Fruit fly (Drosophila melanogaster) whole organism, pupa: ENCODE data around the gene CG7218.
A peak's percentile ranks its signal among the peaks of the same experiment; 100 is the strongest.

Experiments used
- CG10348 ChIP-seq: fragments of 200-800 bp; sonication (Bioruptor generic); IDR thresholded peaks from 2 replicates; pipeline ENCODE4 v1.3.6; 2022; ENCODE audit warnings: missing biosample characterization, missing genetic modification characterization
- CG12605 ChIP-seq: fragments of 200-800 bp; sonication (Bioruptor generic); IDR thresholded peaks from 2 replicates; pipeline ENCODE4 v1.3.6; 2022; ENCODE audit warnings: missing biosample characterization, missing genetic modification characterization
- CG13204 ChIP-seq: fragments of 200-800 bp; sonication (Bioruptor generic); optimal IDR thresholded peaks from 2 replicates; lab custom pipeline; 2018; ENCODE audit warnings: missing biosample characterization, mild to moderate bottlenecking, missing genetic modification characterization, moderate library complexity
- CG14655 ChIP-seq: fragments of 200-800 bp; sonication (Bioruptor generic); optimal IDR thresholded peaks from 3 replicates; lab custom pipeline; 2017; ENCODE audit warnings: mild to moderate bottlenecking, missing biosample characterization, missing genetic modification reagents, missing genetic modification characterization
- CG15710 ChIP-seq: fragments of 200-800 bp; sonication (Bioruptor generic); optimal IDR thresholded peaks from 2 replicates; lab custom pipeline; 2018; ENCODE audit warnings: missing biosample characterization, mild to moderate bottlenecking, missing genetic modification characterization, moderate library complexity
- CG32121 ChIP-seq: fragments of 200-800 bp; sonication (Bioruptor generic); IDR thresholded peaks from 2 replicates; pipeline ENCODE4 v1.3.6; 2022; ENCODE audit warnings: missing biosample characterization, missing genetic modification characterization
- CG34367 ChIP-seq: fragments of 200-800 bp; sonication (Bioruptor generic); optimal IDR thresholded peaks from 2 replicates; lab custom pipeline; 2018; ENCODE audit warnings: missing biosample characterization, mild to moderate bottlenecking, missing genetic modification characterization
- CG4496 ChIP-seq: fragments of 200-800 bp; sonication (Bioruptor generic); IDR thresholded peaks from 3 replicates; pipeline ENCODE4 v1.3.6; 2022; ENCODE audit warnings: missing biosample characterization, missing genetic modification characterization
- CG8159 ChIP-seq: fragments of 200-800 bp; sonication (Bioruptor generic); optimal IDR thresholded peaks from 3 replicates; lab custom pipeline; 2018; ENCODE audit warnings: missing biosample characterization, mild to moderate bottlenecking, missing genetic modification characterization, moderate library complexity
- CG8301 ChIP-seq: fragments of 200-800 bp; sonication (Bioruptor generic); optimal IDR thresholded peaks from 2 replicates; lab custom pipeline; 2018; ENCODE audit warnings: missing biosample characterization, mild to moderate bottlenecking, missing genetic modification characterization
- CG9948 ChIP-seq: fragments of 200-800 bp; sonication (Bioruptor generic); optimal IDR thresholded peaks from 2 replicates; lab custom pipeline; 2018; ENCODE audit warnings: missing biosample characterization, mild to moderate bottlenecking, missing genetic modification characterization, moderate library complexity
- D1 ChIP-seq: fragments of 200-800 bp; sonication (Bioruptor generic); optimal IDR thresholded peaks from 2 replicates; lab custom pipeline; 2018; ENCODE audit warnings: missing biosample characterization, mild to moderate bottlenecking, missing genetic modification characterization, moderate library complexity
- EcR ChIP-seq: fragments of 200-800 bp; sonication (Bioruptor generic); optimal IDR thresholded peaks from 3 replicates; lab custom pipeline; 2019; ENCODE audit warnings: missing biosample characterization, missing genetic modification characterization, mild to moderate bottlenecking, moderate library complexity, missing genetic modification reagents
- Ets98B ChIP-seq: fragments of 200-800 bp; sonication (Bioruptor generic); IDR thresholded peaks from 2 replicates; pipeline ENCODE4 v1.3.6; 2022; ENCODE audit warnings: missing biosample characterization, missing genetic modification characterization
- Pif1A ChIP-seq: fragments of 200-800 bp; sonication (Bioruptor generic); optimal IDR thresholded peaks from 3 replicates; lab custom pipeline; 2016; ENCODE audit warnings: missing biosample characterization, missing genetic modification characterization
- Pif1B ChIP-seq: fragments of 200-800 bp; sonication (Bioruptor generic); optimal IDR thresholded peaks from 3 replicates; lab custom pipeline; 2016; ENCODE audit warnings: missing biosample characterization, missing genetic modification characterization
- Snoo ChIP-seq: fragments of 200-800 bp; sonication (Bioruptor generic); optimal IDR thresholded peaks from 3 replicates; lab custom pipeline; 2017; ENCODE audit warnings: missing biosample characterization, mild to moderate bottlenecking, missing genetic modification characterization, inconsistent platforms
- fd96Ca ChIP-seq: fragments of 200-800 bp; sonication (Bioruptor generic); IDR thresholded peaks from 3 replicates; pipeline ENCODE4 v1.3.6; 2022; ENCODE audit warnings: missing biosample characterization, missing genetic modification characterization
- gl ChIP-seq: fragments of 200-800 bp; sonication (Bioruptor generic); optimal IDR thresholded peaks from 2 replicates; lab custom pipeline; 2018; ENCODE audit warnings: missing biosample characterization, mild to moderate bottlenecking, missing genetic modification characterization
- rn ChIP-seq: fragments of 200-800 bp; sonication (Bioruptor generic); IDR thresholded peaks from 2 replicates; pipeline ENCODE4 v1.3.6; 2022; ENCODE audit warnings: missing biosample characterization, missing genetic modification characterization

The CG7218 gene

DNA sequence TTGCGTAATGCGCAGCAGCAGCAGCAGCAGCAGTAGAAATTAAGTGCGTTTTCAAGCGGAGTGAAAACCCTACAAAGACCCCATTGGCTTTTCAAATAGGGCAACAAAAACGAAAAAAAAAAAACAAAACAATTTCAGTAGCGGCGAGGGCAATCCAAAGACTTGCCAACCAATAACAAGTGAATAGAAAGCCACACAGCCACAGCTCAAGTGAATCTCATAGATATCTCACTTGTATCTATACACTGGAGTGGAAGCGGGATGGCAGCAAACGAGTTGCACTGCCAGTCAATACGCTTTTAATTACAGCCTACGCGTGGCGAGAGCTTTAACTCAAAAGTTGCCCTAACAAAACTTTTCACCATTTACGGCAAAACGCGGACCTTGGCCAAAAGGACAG is 46.0 kb downstream of the CG7218 start:
- TF ChIP-seq rn (GFP tag; lab: Robert Waterston, UW), result no peak

DNA sequence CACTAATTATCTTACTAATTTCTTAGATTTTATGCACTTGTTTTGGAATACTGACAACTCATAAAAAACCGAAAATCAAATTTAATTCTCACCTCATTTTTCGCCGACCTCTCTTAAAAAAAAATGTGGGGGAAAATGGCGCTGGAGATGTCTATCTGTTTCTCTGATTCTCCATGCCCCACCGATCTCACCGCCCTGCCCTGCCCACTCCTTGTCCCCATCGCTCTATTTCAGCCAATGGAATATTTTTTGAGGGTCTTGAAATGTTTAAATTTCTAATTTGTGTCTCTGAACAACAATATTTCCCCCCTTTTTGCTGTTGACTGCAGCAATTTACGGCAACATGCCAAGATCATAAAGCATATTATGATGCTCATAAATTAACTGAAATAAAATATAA is 46.7 kb downstream of the CG7218 start:
- TF ChIP-seq Snoo (tag; lab: Kevin White, UChicago) (no peak), CG13204 (GFP tag; lab: Kevin White, UChicago) (no peak), CG10348 (GFP tag; lab: Robert Waterston, UW) (no peak), CG32121 (GFP tag; lab: Robert Waterston, UW) (no peak), fd96Ca (GFP tag; lab: Robert Waterston, UW) (no peak), EcR (GFP tag; lab: Kevin White, UChicago) (no peak), CG15710 (tag; lab: Kevin White, UChicago) (no peak), Pif1B (no peak), gl (tag; lab: Kevin White, UChicago) (no peak), Pif1A (GFP tag; lab: Kevin White, UChicago) (no peak), CG9948 (tag; lab: Kevin White, UChicago) (no peak), CG8301 (tag; lab: Kevin White, UChicago) (no peak), CG34367 (tag; lab: Kevin White, UChicago) (no peak), D1 (tag; lab: Kevin White, UChicago) (no peak), CG4496 (GFP tag; lab: Robert Waterston, UW) (no peak), Ets98B (GFP tag; lab: Robert Waterston, UW) (no peak), CG8159 (no peak)

DNA sequence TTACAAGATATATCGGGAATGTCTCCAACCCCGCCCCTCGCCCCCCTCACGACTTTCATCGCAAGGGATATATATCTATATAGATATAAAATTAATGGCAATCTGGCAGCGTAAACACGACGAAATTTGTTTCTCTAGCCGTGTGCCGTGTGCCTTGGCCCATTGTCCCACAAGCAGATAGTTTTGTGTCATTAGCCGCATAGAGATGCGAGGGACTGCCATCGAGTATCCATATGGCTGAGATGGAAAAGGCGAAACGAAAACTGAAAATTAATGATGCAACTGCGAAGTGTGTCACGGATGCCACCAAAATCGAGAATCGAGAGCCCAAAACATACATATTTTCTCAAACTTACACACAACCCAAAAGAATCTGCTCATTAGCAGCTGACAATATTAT is 49.4 kb downstream of the CG7218 start:
- no peak for TF ChIP-seq CG15710 (tag; lab: Kevin White, UChicago)
- TF ChIP-seq CG34367 (tag; lab: Kevin White, UChicago), result no peak
- no peak for TF ChIP-seq CG8301 (tag; lab: Kevin White, UChicago)
- TF ChIP-seq fd96Ca (GFP tag; lab: Robert Waterston, UW), result no peak
- TF ChIP-seq CG12605 (GFP tag; lab: Robert Waterston, UW), result no peak

DNA sequence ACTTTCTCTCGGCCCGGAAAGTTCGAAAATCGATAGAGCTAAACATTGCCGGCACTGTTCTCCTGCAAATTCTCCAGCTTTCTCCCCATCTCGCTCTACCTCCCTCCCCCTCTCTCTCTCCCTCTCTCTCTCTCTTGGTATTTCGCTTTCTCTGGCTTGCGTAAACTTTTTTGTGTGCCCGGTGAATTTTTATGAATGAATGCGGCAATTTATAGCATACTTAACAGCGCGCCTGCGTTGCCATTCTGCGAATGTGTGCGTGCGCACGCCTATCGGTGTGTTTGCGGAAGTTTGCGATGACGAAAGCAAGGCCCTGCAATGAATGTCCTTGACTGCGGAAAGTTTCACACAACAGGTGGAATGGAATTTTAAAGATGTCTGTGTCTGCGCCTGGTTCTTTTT is 52.5 kb downstream of the CG7218 start:
- TF ChIP-seq fd96Ca (GFP tag; lab: Robert Waterston, UW) (0 out of 3 replicates have a peak, but pooled peaks have one; percentile 14), CG12605 (GFP tag; lab: Robert Waterston, UW) (peak; percentile 72), CG10348 (GFP tag; lab: Robert Waterston, UW) (no peak), CG14655 (GFP tag; lab: Kevin White, UChicago) (peak; percentile 0)
